Worm (Caenorhabditis elegans) whole organism, late embryonic: ENCODE data around the gene knl-1.

Experiments used
- F13H6.1 ChIP-seq: sonication (generic microtip); optimal IDR thresholded peaks from 2 replicates; lab custom pipeline; 2016; ENCODE audit warnings: missing genetic modification characterization, missing compliant biosample characterization
- K02D7.2 ChIP-seq: sonication (generic microtip); optimal IDR thresholded peaks from 2 replicates; lab custom pipeline; 2017; ENCODE audit warnings: mild to moderate bottlenecking, missing genetic modification characterization, missing compliant biosample characterization
- T23F11.4 ChIP-seq: fragments of 200-800 bp; sonication (Bioruptor generic); optimal IDR thresholded peaks from 2 replicates; lab custom pipeline; 2018; ENCODE audit warnings: mild to moderate bottlenecking, missing genetic modification characterization, missing compliant biosample characterization
- ahr-1 ChIP-seq: sonication (generic microtip); optimal IDR thresholded peaks from 2 replicates; lab custom pipeline; 2016; ENCODE audit warnings: missing genetic modification characterization, missing compliant biosample characterization
- ceh-2 ChIP-seq: sonication (generic microtip); optimal IDR thresholded peaks from 2 replicates; lab custom pipeline; 2016; ENCODE audit warnings: missing genotype, missing genetic modification characterization, missing compliant biosample characterization
- ceh-22 ChIP-seq: sonication (generic microtip); optimal IDR thresholded peaks from 2 replicates; lab custom pipeline; 2017; ENCODE audit warnings: missing biosample characterization, missing genetic modification characterization
- ceh-24 ChIP-seq: sonication (generic microtip); optimal IDR thresholded peaks from 2 replicates; lab custom pipeline; 2016; ENCODE audit warnings: mild to moderate bottlenecking, missing genetic modification characterization, missing compliant biosample characterization
- ceh-31 ChIP-seq: sonication (generic microtip); optimal IDR thresholded peaks from 2 replicates; lab custom pipeline; 2016; ENCODE audit warnings: missing genetic modification characterization, missing compliant biosample characterization
- ceh-45 ChIP-seq: fragments of 200-800 bp; sonication (Bioruptor generic); IDR thresholded peaks from 2 replicates; pipeline ENCODE4 v1.3.6; 2022; ENCODE audit warnings: missing genetic modification reagents, missing genetic modification characterization, missing compliant biosample characterization
- dmd-4 ChIP-seq: sonication (generic microtip); optimal IDR thresholded peaks from 2 replicates; lab custom pipeline; 2016; ENCODE audit warnings: borderline replicate concordance, missing genetic modification characterization, missing compliant biosample characterization
- dve-1 ChIP-seq: sonication (generic microtip); optimal IDR thresholded peaks from 2 replicates; lab custom pipeline; 2017; ENCODE audit warnings: antibody characterized with exemption, mild to moderate bottlenecking, missing genetic modification characterization, missing compliant biosample characterization
- elt-4 ChIP-seq: sonication (generic microtip); optimal IDR thresholded peaks from 2 replicates; lab custom pipeline; 2016; ENCODE audit warnings: missing genetic modification characterization, missing compliant biosample characterization
- eyg-1 ChIP-seq: sonication (generic microtip); optimal IDR thresholded peaks from 2 replicates; lab custom pipeline; 2016; ENCODE audit warnings: missing genotype, missing genetic modification characterization, missing compliant biosample characterization
- fax-1 ChIP-seq: sonication (generic microtip); optimal IDR thresholded peaks from 2 replicates; lab custom pipeline; 2016; ENCODE audit warnings: missing genotype, missing genetic modification characterization, missing compliant biosample characterization
- fkh-10 ChIP-seq: fragments of 150-350 bp; optimal IDR thresholded peaks from 2 replicates; lab custom pipeline; 2014; ENCODE audit warnings: missing biosample characterization, missing genetic modification reagents, missing genetic modification characterization
- fkh-6 ChIP-seq: sonication (generic microtip); optimal IDR thresholded peaks from 2 replicates; lab custom pipeline; 2016; ENCODE audit warnings: missing genetic modification characterization, missing compliant biosample characterization
- gmeb-2 ChIP-seq: sonication (generic microtip); optimal IDR thresholded peaks from 2 replicates; lab custom pipeline; 2016; ENCODE audit warnings: missing genetic modification characterization, inconsistent platforms, missing compliant biosample characterization
- hlh-15 ChIP-seq: sonication (generic microtip); optimal IDR thresholded peaks from 2 replicates; lab custom pipeline; 2016; ENCODE audit warnings: missing genetic modification characterization, missing compliant biosample characterization
- hlh-6 ChIP-seq: sonication (generic microtip); optimal IDR thresholded peaks from 2 replicates; lab custom pipeline; 2016; ENCODE audit warnings: missing genotype, missing genetic modification characterization, missing compliant biosample characterization
- hlh-8 ChIP-seq: sonication (generic microtip); optimal IDR thresholded peaks from 2 replicates; lab custom pipeline; 2016; ENCODE audit warnings: missing genotype, missing genetic modification characterization, missing compliant biosample characterization
- lim-6 ChIP-seq: sonication (generic microtip); optimal IDR thresholded peaks from 2 replicates; lab custom pipeline; 2016; ENCODE audit warnings: missing genetic modification characterization, missing compliant biosample characterization
- mec-3 ChIP-seq: sonication (generic microtip); optimal IDR thresholded peaks from 2 replicates; lab custom pipeline; 2016; ENCODE audit warnings: borderline replicate concordance, missing genetic modification characterization, missing compliant biosample characterization
- nfya-1 ChIP-seq: sonication (generic microtip); optimal IDR thresholded peaks from 2 replicates; lab custom pipeline; 2017; ENCODE audit warnings: missing genetic modification characterization, mild to moderate bottlenecking, missing compliant biosample characterization, antibody characterized with exemption, moderate library complexity
- nhr-232 ChIP-seq: sonication (generic microtip); optimal IDR thresholded peaks from 2 replicates; lab custom pipeline; 2016; ENCODE audit warnings: missing genetic modification characterization, missing compliant biosample characterization
- pat-9 ChIP-seq: fragments of 200-800 bp; sonication (Bioruptor generic); optimal IDR thresholded peaks from 2 replicates; lab custom pipeline; 2018; ENCODE audit warnings: mild to moderate bottlenecking, missing genetic modification characterization, moderate library complexity, missing compliant biosample characterization
- pha-4 ChIP-seq: fragments of 150-350 bp; optimal IDR thresholded peaks from 2 replicates; lab custom pipeline; 2018; ENCODE audit warnings: missing biosample characterization, missing genetic modification reagents, missing genetic modification characterization
- pqm-1 ChIP-seq: sonication (generic microtip); optimal IDR thresholded peaks from 2 replicates; lab custom pipeline; 2016; ENCODE audit warnings: missing genetic modification characterization, missing compliant biosample characterization
- pros-1 ChIP-seq: fragments of 150-350 bp; optimal IDR thresholded peaks from 2 replicates; lab custom pipeline; 2014; ENCODE audit warnings: missing biosample characterization, missing genetic modification reagents, missing genetic modification characterization
- ref-2 ChIP-seq: sonication (generic microtip); optimal IDR thresholded peaks from 2 replicates; lab custom pipeline; 2016; ENCODE audit warnings: missing genetic modification characterization, missing compliant biosample characterization
- rnt-1 ChIP-seq: sonication (generic microtip); optimal IDR thresholded peaks from 2 replicates; lab custom pipeline; 2016; ENCODE audit warnings: missing genetic modification characterization, missing compliant biosample characterization
- sdc-2 ChIP-seq: sonication (generic microtip); optimal IDR thresholded peaks from 2 replicates; lab custom pipeline; 2016; ENCODE audit warnings: missing genotype, missing genetic modification characterization, missing compliant biosample characterization
- sox-4 ChIP-seq: sonication (generic microtip); optimal IDR thresholded peaks from 2 replicates; lab custom pipeline; 2017; ENCODE audit warnings: mild to moderate bottlenecking, missing genetic modification characterization, inconsistent platforms, missing compliant biosample characterization
- syd-9 ChIP-seq: sonication (generic microtip); optimal IDR thresholded peaks from 2 replicates; lab custom pipeline; 2016; ENCODE audit warnings: mild to moderate bottlenecking, missing genetic modification characterization, moderate library complexity, missing compliant biosample characterization
- ttx-3 ChIP-seq: sonication (generic microtip); optimal IDR thresholded peaks from 2 replicates; lab custom pipeline; 2016; ENCODE audit warnings: missing genetic modification reagents, missing genetic modification characterization, missing compliant biosample characterization
- unc-42 ChIP-seq: sonication (generic microtip); optimal IDR thresholded peaks from 2 replicates; lab custom pipeline; 2016; ENCODE audit warnings: missing genotype, missing genetic modification characterization, missing compliant biosample characterization
- unc-86 ChIP-seq: sonication (generic microtip); optimal IDR thresholded peaks from 2 replicates; lab custom pipeline; 2016; ENCODE audit warnings: missing genetic modification characterization, missing compliant biosample characterization
- zip-5 ChIP-seq: sonication (generic microtip); optimal IDR thresholded peaks from 2 replicates; lab custom pipeline; 2016; ENCODE audit warnings: missing genetic modification characterization, missing compliant biosample characterization

Gene knl-1

DNA sequence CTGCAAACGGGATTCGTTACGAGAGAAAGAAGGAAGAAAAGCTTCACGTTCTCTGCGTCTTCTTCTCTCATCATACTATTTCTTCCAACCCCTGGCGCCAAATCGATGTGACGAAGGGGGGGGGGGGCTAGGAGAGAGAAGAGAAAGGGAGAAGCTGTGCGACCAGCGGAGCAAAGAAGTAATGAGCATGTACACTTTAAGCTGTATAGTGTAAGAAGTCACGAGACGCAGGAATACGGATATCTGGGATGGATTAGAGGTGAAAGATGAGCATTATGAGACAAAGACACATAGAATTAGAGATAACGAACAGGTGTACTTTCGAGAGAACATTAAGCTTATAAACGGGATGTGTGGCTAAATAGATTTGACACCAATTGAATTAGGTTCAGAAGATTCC is 48.7 kb upstream of the knl-1 start (continued):
- TF ChIP-seq F13H6.1 (tag; lab: Kevin White, UChicago) (no peak), ceh-22 (no peak), rnt-1 (tag; lab: Kevin White, UChicago) (peak; percentile 18), fax-1 (no peak), dmd-4 (tag; lab: Kevin White, UChicago) (no peak), sox-4 (tag; lab: Kevin White, UChicago) (no peak), ref-2 (tag; lab: Kevin White, UChicago) (no peak), pqm-1 (tag; lab: Kevin White, UChicago) (no peak), pros-1 (no peak), nhr-232 (tag; lab: Kevin White, UChicago) (no peak), ceh-31 (tag; lab: Kevin White, UChicago) (peak; percentile 78), pha-4 (tag; lab: Kevin White, UChicago) (no peak), ceh-24 (tag; lab: Kevin White, UChicago) (no peak), hlh-8 (tag; lab: Kevin White, UChicago) (no peak)

DNA sequence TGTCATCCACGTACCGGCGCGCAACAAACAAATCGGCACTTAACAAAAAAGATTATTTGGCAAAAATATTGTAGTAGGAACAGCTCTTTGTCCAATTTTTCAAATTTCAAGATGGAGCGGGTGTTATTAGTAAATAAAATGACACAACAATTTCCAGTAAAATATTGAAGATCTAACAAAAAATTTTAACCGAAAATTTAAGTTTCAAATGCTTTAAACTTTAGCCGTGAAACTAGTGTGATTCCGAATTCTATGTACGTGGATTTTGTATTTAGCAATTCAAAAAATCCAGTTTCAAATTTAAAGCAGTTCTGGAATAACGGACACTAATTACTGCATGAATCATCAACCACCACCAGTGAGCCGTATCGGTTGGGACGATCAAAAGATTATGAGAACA is 47.7 kb upstream of the knl-1 start, which contains the start of gene snb-5:
TSS of gene snb-5 (plus strand) at position 301 of the 400 bp plus-strand sequence.
- TF ChIP-seq hlh-6 (no peak), sdc-2 (tag; lab: Kevin White, UChicago) (no peak), ceh-31 (tag; lab: Kevin White, UChicago) (no peak)

DNA sequence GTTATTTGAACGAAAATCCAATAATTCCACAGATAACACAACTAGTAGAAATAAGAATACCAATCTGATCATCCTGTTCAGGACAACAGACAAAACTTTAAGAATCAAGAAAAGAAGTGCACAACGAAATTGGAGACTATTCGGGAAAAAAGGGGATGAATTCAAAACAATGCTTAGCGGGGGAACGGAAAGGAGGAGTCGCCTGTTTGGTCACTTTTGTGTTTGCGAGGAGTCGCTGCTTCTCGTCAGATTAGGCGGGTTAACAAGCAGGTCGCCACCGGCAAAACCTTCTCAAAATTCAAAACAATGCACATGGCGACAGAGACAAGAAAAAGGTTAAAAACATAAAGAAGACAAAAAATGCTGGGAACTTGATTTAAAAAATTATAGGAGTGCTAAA is 40.7 kb upstream of the knl-1 start, which contains the start of gene C30A5.10:
TSS of gene C30A5.10 (minus strand) at position 101 of the 400 bp plus-strand sequence.
- TF ChIP-seq zip-5: no peak
- TF ChIP-seq unc-42: no peak
- TF ChIP-seq ceh-45: no peak
- no peak for TF ChIP-seq fkh-10 (GFP tag; lab: Kevin White, UChicago)
- no peak for TF ChIP-seq sox-4 (tag; lab: Kevin White, UChicago)
- TF ChIP-seq elt-4 (tag; lab: Kevin White, UChicago): no peak
- TF ChIP-seq pat-9: no peak
- no peak for TF ChIP-seq ceh-2 (tag; lab: Kevin White, UChicago)
- TF ChIP-seq T23F11.4 (GFP tag; lab: Kevin White, UChicago): no peak
- no peak for TF ChIP-seq gmeb-2
- TF ChIP-seq ahr-1: no peak
- TF ChIP-seq syd-9 (tag; lab: Kevin White, UChicago): no peak
- no peak for TF ChIP-seq dve-1 (tag; lab: Kevin White, UChicago)
- no peak for TF ChIP-seq hlh-8 (tag; lab: Kevin White, UChicago)
- TF ChIP-seq lim-6: no peak
- TF ChIP-seq hlh-6: no peak
- no peak for TF ChIP-seq K02D7.2 (tag; lab: Kevin White, UChicago)
- TF ChIP-seq ref-2 (tag; lab: Kevin White, UChicago): no peak
- TF ChIP-seq, all 69 proteins: peak for 0

DNA sequence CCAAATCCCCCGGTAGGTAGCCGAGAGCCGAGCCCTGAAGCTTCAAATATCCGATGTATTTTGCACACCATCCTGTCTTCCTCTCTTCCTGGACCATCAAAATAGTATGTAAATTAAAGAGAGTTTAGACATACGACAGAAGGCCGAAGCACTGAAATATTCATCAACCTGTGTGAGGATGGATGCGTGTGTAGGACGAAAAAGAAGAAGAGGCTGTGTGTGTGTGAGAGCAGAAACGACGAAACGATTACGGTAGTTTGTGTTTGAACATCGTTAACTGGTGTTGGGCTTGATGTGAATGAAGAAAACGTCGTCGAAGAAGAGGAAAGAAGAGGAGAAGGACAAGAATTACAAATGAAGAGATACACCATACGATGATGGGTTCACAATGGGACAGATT is 38.9 kb upstream of the knl-1 start:
- peak; percentile 42 for TF ChIP-seq ceh-31 (tag; lab: Kevin White, UChicago)
- no peak for TF ChIP-seq hlh-15 (tag; lab: Kevin White, UChicago)
- TF ChIP-seq eyg-1 (tag; lab: Kevin White, UChicago): no peak
- TF ChIP-seq ceh-22: no peak
- TF ChIP-seq pat-9: no peak
- TF ChIP-seq mec-3 (tag; lab: Kevin White, UChicago): no peak
- TF ChIP-seq fkh-6: no peak
- TF ChIP-seq ttx-3 (tag; lab: Kevin White, UChicago): no peak

DNA sequence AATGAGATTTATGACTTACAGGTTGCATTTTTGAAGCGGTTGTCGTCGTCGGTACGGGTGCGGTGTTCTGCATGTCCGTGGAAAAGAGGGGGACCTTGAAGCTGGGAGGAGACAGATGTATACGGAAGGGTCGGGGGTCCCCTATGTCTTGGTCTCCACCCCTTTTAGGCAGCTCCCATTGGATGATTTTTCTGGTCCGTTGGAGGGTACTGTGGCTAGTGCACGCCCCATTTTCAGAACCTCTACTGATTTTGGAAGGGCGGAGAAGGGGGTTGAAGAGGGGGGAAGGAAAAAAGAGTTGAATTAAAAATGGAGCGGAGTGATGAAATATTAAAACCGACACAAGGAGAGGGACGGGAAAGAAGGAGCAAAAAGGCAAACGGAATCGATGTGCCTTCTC is 34.2 kb upstream of the knl-1 start, which contains the start of gene unc-86:
TSS of gene unc-86 (minus strand) at position 113 of the 400 bp plus-strand sequence.
- TF ChIP-seq ceh-45: no peak
- peak; percentile 25 for TF ChIP-seq unc-86 (tag; lab: Kevin White, UChicago)
- peak; percentile 53 for TF ChIP-seq ceh-31 (tag; lab: Kevin White, UChicago)
- peak; percentile 64 for TF ChIP-seq nfya-1
